Fruit fly (Drosophila melanogaster) whole organism, embryonic: ENCODE measurements around the gene CG45076.

Experiments
- Aef1 ChIP-seq: fragments of 200-800 bp; sonication (Bioruptor generic); IDR thresholded peaks from 3 replicates; pipeline ENCODE4 v1.3.6; 2022; ENCODE audit warnings: missing biosample characterization, missing genetic modification characterization
- CG10543 ChIP-seq: fragments of 200-800 bp; sonication (Bioruptor generic); optimal IDR thresholded peaks from 3 replicates; lab custom pipeline; 2017; ENCODE audit warnings: missing biosample characterization, mild to moderate bottlenecking, missing genetic modification characterization, moderate library complexity
- CG11247 ChIP-seq: fragments of 200-800 bp; sonication (Bioruptor generic); IDR thresholded peaks from 2 replicates; pipeline ENCODE4 v1.3.6; 2022; ENCODE audit warnings: missing biosample characterization, missing genetic modification characterization
- CG13424 ChIP-seq: fragments of 200-800 bp; sonication (Bioruptor generic); optimal IDR thresholded peaks from 2 replicates; lab custom pipeline; 2019; ENCODE audit warnings: missing biosample characterization, mild to moderate bottlenecking, missing genetic modification characterization, moderate library complexity
- CG13624 ChIP-seq: fragments of 200-800 bp; sonication (Bioruptor generic); optimal IDR thresholded peaks from 2 replicates; lab custom pipeline; 2016; ENCODE audit warnings: missing biosample characterization, missing genetic modification characterization
- CG14441 ChIP-seq: fragments of 200-800 bp; sonication (Bioruptor generic); IDR thresholded peaks from 2 replicates; pipeline ENCODE4 v1.3.6; 2022; ENCODE audit warnings: missing biosample characterization, missing genetic modification characterization
- CG18599 ChIP-seq: fragments of 200-800 bp; sonication (Bioruptor generic); optimal IDR thresholded peaks from 3 replicates; lab custom pipeline; 2017; ENCODE audit warnings: missing biosample characterization, missing genetic modification characterization, mild to moderate bottlenecking, moderate library complexity, missing genetic modification reagents
- CG2875 ChIP-seq: fragments of 200-800 bp; sonication (Bioruptor generic); optimal IDR thresholded peaks from 2 replicates; lab custom pipeline; 2017; ENCODE audit warnings: missing biosample characterization, mild to moderate bottlenecking, missing genetic modification characterization, missing genetic modification reagents
- CG31365 ChIP-seq: fragments of 200-800 bp; sonication (Bioruptor generic); optimal IDR thresholded peaks from 2 replicates; lab custom pipeline; 2018; ENCODE audit warnings: missing biosample characterization, mild to moderate bottlenecking, missing genetic modification characterization
- CG32767 ChIP-seq: fragments of 200-800 bp; sonication (Bioruptor generic); IDR thresholded peaks from 2 replicates; pipeline ENCODE4 v1.3.6; 2022; ENCODE audit warnings: missing biosample characterization, missing genetic modification characterization
- CG3281 ChIP-seq: fragments of 200-800 bp; sonication (Bioruptor generic); optimal IDR thresholded peaks from 3 replicates; lab custom pipeline; 2017; ENCODE audit warnings: missing biosample characterization, mild to moderate bottlenecking, missing genetic modification characterization
- CG34376 ChIP-seq: fragments of 200-800 bp; sonication (Bioruptor generic); optimal IDR thresholded peaks from 2 replicates; lab custom pipeline; 2018; ENCODE audit warnings: missing biosample characterization, mild to moderate bottlenecking, missing genetic modification characterization
- CG4730 ChIP-seq: fragments of 200-800 bp; sonication (Bioruptor generic); IDR thresholded peaks from 2 replicates; pipeline ENCODE4 v1.3.6; 2022; ENCODE audit warnings: missing biosample characterization, missing genetic modification characterization
- CG4854 ChIP-seq: fragments of 200-800 bp; sonication (Bioruptor generic); optimal IDR thresholded peaks from 2 replicates; lab custom pipeline; 2016; ENCODE audit warnings: missing biosample characterization, missing genetic modification characterization, inconsistent platforms
- CG6272 ChIP-seq: fragments of 200-800 bp; sonication (Bioruptor generic); IDR thresholded peaks from 2 replicates; pipeline ENCODE4 v1.3.6; 2022; ENCODE audit warnings: missing biosample characterization, missing genetic modification characterization
- CG8089 ChIP-seq: fragments of 200-800 bp; sonication (Bioruptor generic); optimal IDR thresholded peaks from 3 replicates; lab custom pipeline; 2016; ENCODE audit warnings: missing biosample characterization, missing genetic modification characterization
- CG8924 ChIP-seq: fragments of 200-800 bp; optimal IDR thresholded peaks from 3 replicates; lab custom pipeline; 2019; ENCODE audit warnings: missing biosample characterization, mild to moderate bottlenecking, missing genetic modification characterization, moderate library complexity
- Dbx ChIP-seq: fragments of 200-800 bp; sonication (Bioruptor generic); IDR thresholded peaks from 3 replicates; pipeline ENCODE4 v1.3.6; 2022; ENCODE audit warnings: missing biosample characterization, missing genetic modification characterization
- Dek ChIP-seq: fragments of 200-800 bp; sonication (Bioruptor generic); optimal IDR thresholded peaks from 3 replicates; lab custom pipeline; 2019; ENCODE audit warnings: missing biosample characterization, mild to moderate bottlenecking, missing genetic modification characterization, moderate library complexity
- Dll ChIP-seq: fragments of 200-800 bp; sonication (Bioruptor generic); IDR thresholded peaks from 4 replicates; pipeline ENCODE4 v1.3.6; 2022; ENCODE audit warnings: missing biosample characterization, missing genetic modification characterization; ENCODE audit not compliant: partially characterized antibody
- Ets65A ChIP-seq: fragments of 200-800 bp; sonication (Bioruptor generic); peaks from one replicate; lab custom pipeline; 2016; ENCODE audit warnings: missing biosample characterization, missing genetic modification characterization
- Fer3 ChIP-seq: fragments of 200-800 bp; sonication (Bioruptor generic); optimal IDR thresholded peaks from 2 replicates; lab custom pipeline; 2018; ENCODE audit warnings: missing biosample characterization, mild to moderate bottlenecking, missing genetic modification characterization, moderate library complexity
- HHEX ChIP-seq: fragments of 200-800 bp; sonication (Bioruptor generic); optimal IDR thresholded peaks from 3 replicates; lab custom pipeline; 2017; ENCODE audit warnings: missing biosample characterization, mild to moderate bottlenecking, missing genetic modification characterization, missing genetic modification reagents
- HLH54F ChIP-seq: fragments of 200-800 bp; sonication (Bioruptor generic); optimal IDR thresholded peaks from 3 replicates; lab custom pipeline; 2016; ENCODE audit warnings: missing biosample characterization, missing genetic modification characterization
- Max ChIP-seq: fragments of 200-800 bp; sonication (Bioruptor generic); optimal IDR thresholded peaks from 2 replicates; lab custom pipeline; 2016; ENCODE audit warnings: missing biosample characterization, mild to moderate bottlenecking, missing genetic modification characterization
- Meics ChIP-seq: fragments of 200-800 bp; sonication (Bioruptor generic); optimal IDR thresholded peaks from 2 replicates; lab custom pipeline; 2017; ENCODE audit warnings: missing biosample characterization, mild to moderate bottlenecking, missing genetic modification characterization
- Oaz ChIP-seq: fragments of 200-800 bp; sonication (Bioruptor generic); IDR thresholded peaks from 2 replicates; pipeline ENCODE4 v1.3.6; 2022; ENCODE audit warnings: missing biosample characterization, missing genetic modification characterization
- Ptx1 ChIP-seq: fragments of 200-800 bp; sonication (Bioruptor generic); IDR thresholded peaks from 2 replicates; pipeline ENCODE4 v1.3.6; 2022; ENCODE audit warnings: missing biosample characterization, missing genetic modification characterization
- Rfx ChIP-seq: fragments of 200-800 bp; sonication (Bioruptor generic); IDR thresholded peaks from 2 replicates; pipeline ENCODE4 v1.3.6; 2022; ENCODE audit warnings: missing biosample characterization, missing genetic modification characterization
- chn ChIP-seq: fragments of 200-800 bp; sonication (Bioruptor generic); optimal IDR thresholded peaks from 2 replicates; lab custom pipeline; 2016; ENCODE audit warnings: missing biosample characterization, missing genetic modification characterization
- crol ChIP-seq: fragments of 200-800 bp; sonication (Bioruptor generic); IDR thresholded peaks from 2 replicates; pipeline ENCODE4 v1.3.6; 2022; ENCODE audit warnings: missing biosample characterization, missing genetic modification characterization
- da ChIP-seq: fragments of 200-800 bp; sonication (Bioruptor generic); optimal IDR thresholded peaks from 2 replicates; lab custom pipeline; 2016; ENCODE audit warnings: missing biosample characterization, missing genetic modification characterization
- ewg ChIP-seq: fragments of 200-800 bp; sonication (Bioruptor generic); optimal IDR thresholded peaks from 3 replicates; lab custom pipeline; 2017; ENCODE audit warnings: mild to moderate bottlenecking, missing biosample characterization, missing genetic modification reagents, missing genetic modification characterization
- exex ChIP-seq: fragments of 200-800 bp; sonication (Bioruptor generic); optimal IDR thresholded peaks from 4 replicates; lab custom pipeline; 2018; ENCODE audit warnings: missing biosample characterization, mild to moderate bottlenecking, missing genetic modification characterization, moderate library complexity
- eyg ChIP-seq: fragments of 200-800 bp; sonication (Bioruptor generic); optimal IDR thresholded peaks from 3 replicates; lab custom pipeline; 2016; ENCODE audit warnings: missing biosample characterization, missing genetic modification characterization
- fd3F ChIP-seq: fragments of 200-800 bp; sonication (Bioruptor generic); optimal IDR thresholded peaks from 2 replicates; lab custom pipeline; 2018; ENCODE audit warnings: missing biosample characterization, mild to moderate bottlenecking, missing genetic modification characterization, moderate library complexity
- fd64A ChIP-seq: fragments of 200-800 bp; sonication (Bioruptor generic); optimal IDR thresholded peaks from 3 replicates; lab custom pipeline; 2018; ENCODE audit warnings: missing biosample characterization, mild to moderate bottlenecking, missing genetic modification characterization
- gce ChIP-seq: fragments of 200-800 bp; sonication (Bioruptor generic); IDR thresholded peaks from 3 replicates; pipeline ENCODE4 v1.3.6; 2022; ENCODE audit warnings: missing biosample characterization, missing genetic modification characterization
- gsb ChIP-seq: fragments of 200-800 bp; sonication (Bioruptor generic); IDR thresholded peaks from 2 replicates; pipeline ENCODE4 v1.3.6; 2022; ENCODE audit warnings: missing biosample characterization, missing genetic modification characterization
- hth ChIP-seq: fragments of >200 bp; optimal IDR thresholded peaks from 2 replicates; lab custom pipeline; 2017; ENCODE audit warnings: inconsistent platforms
- kay ChIP-seq: fragments of 200-800 bp; sonication (Bioruptor generic); optimal IDR thresholded peaks from 2 replicates; lab custom pipeline; 2016; ENCODE audit warnings: missing biosample characterization, missing genetic modification characterization
- lilli ChIP-seq: fragments of 200-800 bp; sonication (Bioruptor generic); optimal IDR thresholded peaks from 3 replicates; lab custom pipeline; 2016; ENCODE audit warnings: missing biosample characterization, missing genetic modification characterization
- luna ChIP-seq: fragments of 200-800 bp; sonication (Bioruptor generic); optimal IDR thresholded peaks from 2 replicates; lab custom pipeline; 2016; ENCODE audit warnings: missing biosample characterization, missing genetic modification characterization
- mam ChIP-seq: fragments of 200-800 bp; sonication (Bioruptor generic); optimal IDR thresholded peaks from 3 replicates; lab custom pipeline; 2016; ENCODE audit warnings: missing biosample characterization, missing genetic modification characterization
- nerfin-1 ChIP-seq: fragments of 200-800 bp; sonication (Bioruptor generic); optimal IDR thresholded peaks from 3 replicates; lab custom pipeline; 2019; ENCODE audit warnings: missing biosample characterization, mild to moderate bottlenecking, missing genetic modification characterization, moderate library complexity
- pan ChIP-seq, 4 experiments: fragments of >200 bp in 3 of 4; fragments of 200-800 bp in 1 of 4; sonication (Bioruptor generic) in 1 of 4; optimal IDR thresholded peaks in 3 of 4; IDR thresholded peaks in 1 of 4; 2 replicates each; pipeline versions ENCODE4 v1.3.6 to Lab custom; 2017 to 2022; ENCODE audit warnings: missing biosample characterization in 2 of 4, missing genetic modification characterization in 2 of 4, mixed read lengths in 1 of 4
- peb ChIP-seq: fragments of 200-800 bp; sonication (Bioruptor generic); IDR thresholded peaks from 2 replicates; pipeline ENCODE4 v1.3.6; 2022; ENCODE audit warnings: missing biosample characterization, missing genetic modification characterization
- pum ChIP-seq: fragments of 200-800 bp; sonication (Bioruptor generic); optimal IDR thresholded peaks from 2 replicates; lab custom pipeline; 2016; ENCODE audit warnings: missing biosample characterization, missing genetic modification characterization
- stc ChIP-seq: fragments of 200-800 bp; sonication (Bioruptor generic); IDR thresholded peaks from 2 replicates; pipeline ENCODE4 v1.3.6; 2022; ENCODE audit warnings: missing biosample characterization, missing genetic modification characterization
- tll ChIP-seq, 2 experiments: fragments of 200-800 bp in 1 of 2; fragments of >200 bp in 1 of 2; sonication (Bioruptor generic) in 1 of 2; optimal IDR thresholded peaks; 2 replicates each; lab custom pipeline; 2017 to 2019; ENCODE audit warnings: missing biosample characterization in 2 of 2, missing genetic modification characterization in 2 of 2, mild to moderate bottlenecking in 1 of 2, moderate library complexity in 1 of 2
- zen2 ChIP-seq: fragments of 200-800 bp; sonication (Bioruptor generic); IDR thresholded peaks from 3 replicates; pipeline ENCODE4 v1.3.6; 2022; ENCODE audit warnings: missing biosample characterization, missing genetic modification characterization; ENCODE audit not compliant: partially characterized antibody

The CG45076 gene

DNA sequence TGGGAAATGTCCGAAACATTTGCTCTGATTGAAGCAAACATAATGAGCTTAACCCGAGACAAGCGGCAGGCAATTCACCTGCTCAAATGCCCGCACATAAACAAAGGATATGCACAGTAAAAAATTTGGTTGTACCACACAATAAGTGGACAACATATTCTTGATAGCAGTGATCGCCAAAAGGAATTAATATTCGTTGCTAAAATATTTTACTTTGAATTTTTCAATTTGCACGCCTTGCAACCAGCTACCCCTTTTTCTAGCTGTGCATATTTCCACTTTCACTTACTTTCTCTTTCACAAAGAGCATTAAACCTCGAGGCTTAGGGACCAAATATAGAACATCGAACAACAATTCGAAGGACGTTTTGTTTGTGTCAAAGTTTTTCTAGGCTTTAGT lies 29.5 kb downstream of the CG45076 start (continued):
- TF ChIP-seq ewg (GFP tag; lab: Kevin White, UChicago) (no peak), CG14441 (GFP tag; lab: Robert Waterston, UW) (no peak), pum (GFP tag; lab: Kevin White, UChicago) (no peak), eyg (no peak), chn (GFP tag; lab: Kevin White, UChicago) (no peak), Ptx1 (GFP tag; lab: Robert Waterston, UW) (peak; percentile 9; the same call in 1 of the 2 replicates), CG3281 (peak; percentile 25), crol (GFP tag; lab: Robert Waterston, UW) (no peak), stc (GFP tag; lab: Robert Waterston, UW) (0 out of 2 replicates have a peak, but pooled peaks have one; percentile 13), CG8089 (GFP tag; lab: Kevin White, UChicago) (no peak), lilli (peak; percentile 13), Ets65A (GFP tag; lab: Kevin White, UChicago) (peak; percentile 76), CG11247 (GFP tag; lab: Robert Waterston, UW) (0 out of 2 replicates have a peak, but pooled peaks have one; percentile 28), Dll (GFP tag; lab: Robert Waterston, UW) (no peak), peb (GFP tag; lab: Robert Waterston, UW) (no peak), CG6272 (GFP tag; lab: Robert Waterston, UW) (0 out of 2 replicates have a peak, but pooled peaks have one; percentile 16), CG10543 (GFP tag; lab: Kevin White, UChicago) (no peak), Oaz (GFP tag; lab: Robert Waterston, UW) (no peak), CG34376 (GFP tag; lab: Kevin White, UChicago) (no peak), tll (GFP tag; optimal IDR thresholded peaks at IDR 0.05; lab: Kevin White, UChicago) (no peak), da (no peak), Fer3 (tag; lab: Kevin White, UChicago) (peak; percentile 36), CG31365 (no peak), exex (tag; lab: Kevin White, UChicago) (no peak), HLH54F (GFP tag; lab: Kevin White, UChicago) (no peak), CG13424 (no peak), gce (GFP tag; lab: Robert Waterston, UW) (no peak), HHEX (GFP tag; lab: Kevin White, UChicago) (no peak), CG18599 (peak; percentile 48), pan (optimal IDR thresholded peaks at IDR 0.05; lab: Kevin White, UChicago) (no peak), pan (GFP tag; optimal IDR thresholded peaks at IDR 0.05 in 1 of 2, IDR thresholded peaks at IDR 0.05 in 1 of 2) (peak in 1 of 2 experiments; percentile 10), CG32767 (GFP tag; lab: Robert Waterston, UW) (0 out of 2 replicates have a peak, but pooled peaks have one; percentile 14), CG2875 (GFP tag; lab: Kevin White, UChicago) (no peak), Dbx (GFP tag; lab: Robert Waterston, UW) (no peak), fd3F (GFP tag; lab: Kevin White, UChicago) (no peak), hth (lab: Kevin White, UChicago) (no peak), CG4730 (GFP tag; lab: Robert Waterston, UW) (no peak), Aef1 (GFP tag; lab: Robert Waterston, UW) (no peak), gsb (no peak), Rfx (GFP tag; lab: Robert Waterston, UW) (peak; percentile 60), Meics (GFP tag; lab: Kevin White, UChicago) (peak; percentile 23), CG8924 (no peak), zen2 (GFP tag; lab: Robert Waterston, UW) (no peak), fd64A (GFP tag; lab: Kevin White, UChicago) (no peak), kay (GFP tag; lab: Kevin White, UChicago) (no peak), CG13624 (peak; percentile 9), luna (GFP tag; lab: Kevin White, UChicago) (no peak), mam (peak; percentile 19), CG4854 (GFP tag; lab: Kevin White, UChicago) (no peak), Max (GFP tag; lab: Kevin White, UChicago) (no peak), nerfin-1 (tag; lab: Kevin White, UChicago) (no peak), Dek (no peak)
